Fruit fly (Drosophila melanogaster): ENCODE data around the gene CG13723.

- TF ChIP-seq dmrt99B (tag; optimal IDR thresholded peaks at IDR 0.05) (no peak), seq (GFP tag; IDR thresholded peaks at IDR 0.05) (no peak), ttk (GFP tag; IDR thresholded peaks at IDR 0.05) (no peak), CG7987 (GFP tag; optimal IDR thresholded peaks at IDR 0.05) (no peak), gcm2 (GFP tag; optimal IDR thresholded peaks at IDR 0.05) (no peak), maf-S (GFP tag; optimal IDR thresholded peaks at IDR 0.05) (no peak), CG17568 (GFP tag; optimal IDR thresholded peaks at IDR 0.05) (no peak), Ravus (GFP tag; IDR thresholded peaks at IDR 0.05) (no peak), CG31224 (GFP tag; IDR thresholded peaks at IDR 0.05) (no peak), gsb (GFP tag; IDR thresholded peaks at IDR 0.05) (no peak), z (GFP tag; IDR thresholded peaks at IDR 0.05) (no peak)
Observed at dm6 chr3L:17243136-17243535, 21.1 kb upstream of the CG13723 start, which contains the start of gene CG7707.
